Worm (Caenorhabditis elegans) whole organism, L3 larva: ENCODE data around the gene ivns-1.

Source experiments
- R02D3.7 ChIP-seq: fragments of 150-350 bp; optimal IDR thresholded peaks from 2 replicates; lab custom pipeline; 2014; ENCODE audit warnings: missing biosample characterization, missing genetic modification characterization
- aly-2 ChIP-seq: fragments of 150-350 bp; optimal IDR thresholded peaks from 2 replicates; lab custom pipeline; 2014; ENCODE audit warnings: missing biosample characterization, missing genetic modification characterization
- ama-1 ChIP-seq: fragments of 150-350 bp; optimal IDR thresholded peaks from 2 replicates; lab custom pipeline; 2018
- ceh-9 ChIP-seq: sonication (generic microtip); optimal IDR thresholded peaks from 2 replicates; lab custom pipeline; 2018; ENCODE audit warnings: missing biosample characterization, missing genetic modification characterization
- egl-5 ChIP-seq: fragments of 150-350 bp; optimal IDR thresholded peaks from 2 replicates; lab custom pipeline; 2017; ENCODE audit warnings: missing biosample characterization, missing genetic modification reagents, missing genetic modification characterization, inconsistent platforms
- elt-2 ChIP-seq: sonication (generic microtip); optimal IDR thresholded peaks from 2 replicates; lab custom pipeline; 2016; ENCODE audit warnings: missing genetic modification reagents, mild to moderate bottlenecking, missing genetic modification characterization, missing compliant biosample characterization
- fkh-2 ChIP-seq: fragments of 150-350 bp; optimal IDR thresholded peaks from 2 replicates; lab custom pipeline; 2014; ENCODE audit warnings: missing biosample characterization, missing genetic modification reagents, missing genetic modification characterization
- nfya-1 ChIP-seq: sonication (generic microtip); optimal IDR thresholded peaks from 2 replicates; lab custom pipeline; 2017; ENCODE audit warnings: missing genetic modification characterization, mild to moderate bottlenecking, missing compliant biosample characterization, antibody characterized with exemption, moderate library complexity; ENCODE audit not compliant: insufficient read depth
- pha-4 ChIP-seq: fragments of 150-350 bp; optimal IDR thresholded peaks from 2 replicates; lab custom pipeline; 2014; ENCODE audit warnings: missing biosample characterization, missing genetic modification reagents, missing genetic modification characterization
- pqm-1 ChIP-seq: fragments of 150-350 bp; optimal IDR thresholded peaks from 2 replicates; lab custom pipeline; 2017; ENCODE audit warnings: missing biosample characterization, missing genetic modification characterization, inconsistent platforms
- snpc-4 ChIP-seq: fragments of 150-350 bp; optimal IDR thresholded peaks from 2 replicates; lab custom pipeline; 2014; ENCODE audit warnings: missing biosample characterization, missing genetic modification characterization

ce11 chrX:12589503-12589902, 44.7 kb downstream of the ivns-1 start:
- no peak for TF ChIP-seq ama-1 (lab: Kevin White, UChicago)
- no peak for TF ChIP-seq ceh-9 (tag; lab: Kevin White, UChicago)
- no peak for TF ChIP-seq pha-4
- peak; percentile 16 for TF ChIP-seq nfya-1
- TF ChIP-seq aly-2 (tag; lab: Kevin White, UChicago) = no peak
- TF ChIP-seq R02D3.7 (tag; lab: Kevin White, UChicago) = no peak
- TF ChIP-seq elt-2 (tag; lab: Kevin White, UChicago) = no peak
- TF ChIP-seq fkh-2 (tag; lab: Kevin White, UChicago) = no peak
- no peak for TF ChIP-seq egl-5
- no peak for TF ChIP-seq pqm-1 (tag; lab: Kevin White, UChicago)
- TF ChIP-seq snpc-4 = no peak
